Worm (Caenorhabditis elegans) whole organism, midembryonic: Measurements from ENCODE around the gene ins-34.

ENCODE experiments used
- T22C8.4 ChIP-seq: fragments of 200-800 bp; sonication (Bioruptor generic); IDR thresholded peaks from 2 replicates; pipeline ENCODE4 v1.3.6; 2022; ENCODE audit warnings: missing genetic modification characterization, missing compliant biosample characterization
- cog-1 ChIP-seq: sonication (generic microtip); optimal IDR thresholded peaks from 2 replicates; lab custom pipeline; 2016; ENCODE audit warnings: missing genetic modification characterization, missing compliant biosample characterization
- flt-1 ChIP-seq: fragments of 200-800 bp; sonication (Bioruptor generic); IDR thresholded peaks from 2 replicates; pipeline ENCODE4 v1.3.6; 2022; ENCODE audit warnings: missing genetic modification characterization, missing compliant biosample characterization
- klf-2 ChIP-seq: fragments of 200-800 bp; sonication (Bioruptor generic); conservative IDR thresholded peaks from 2 replicates; pipeline ENCODE4 v1.3.6; 2022; ENCODE audit warnings: missing genetic modification reagents, missing genetic modification characterization, missing compliant biosample characterization
- med-1 ChIP-seq: sonication (generic microtip); optimal IDR thresholded peaks from 2 replicates; lab custom pipeline; 2017; ENCODE audit warnings: missing genetic modification characterization, mild to moderate bottlenecking, missing compliant biosample characterization, antibody characterized with exemption, missing genetic modification reagents; ENCODE audit not compliant: insufficient read depth
- ref-1 ChIP-seq: fragments of 200-800 bp; sonication (Bioruptor generic); conservative IDR thresholded peaks from 2 replicates; pipeline ENCODE4 v1.3.6; 2022; ENCODE audit warnings: missing genetic modification reagents, missing genetic modification characterization, missing compliant biosample characterization
- tab-1 ChIP-seq: fragments of 200-800 bp; sonication (Bioruptor generic); IDR thresholded peaks from 2 replicates; pipeline ENCODE4 v1.3.6; 2022; ENCODE audit warnings: missing genetic modification characterization, missing compliant biosample characterization
- ztf-23 ChIP-seq: fragments of 200-800 bp; sonication (Bioruptor generic); IDR thresholded peaks from 2 replicates; pipeline ENCODE4 v1.3.6; 2022; ENCODE audit warnings: missing genetic modification reagents, missing genetic modification characterization, missing compliant biosample characterization
- ztf-29 ChIP-seq: fragments of 200-800 bp; sonication (Bioruptor generic); IDR thresholded peaks from 2 replicates; pipeline ENCODE4 v1.3.6; 2022; ENCODE audit warnings: missing genetic modification reagents, missing genetic modification characterization, missing compliant biosample characterization

Gene ins-34

DNA sequence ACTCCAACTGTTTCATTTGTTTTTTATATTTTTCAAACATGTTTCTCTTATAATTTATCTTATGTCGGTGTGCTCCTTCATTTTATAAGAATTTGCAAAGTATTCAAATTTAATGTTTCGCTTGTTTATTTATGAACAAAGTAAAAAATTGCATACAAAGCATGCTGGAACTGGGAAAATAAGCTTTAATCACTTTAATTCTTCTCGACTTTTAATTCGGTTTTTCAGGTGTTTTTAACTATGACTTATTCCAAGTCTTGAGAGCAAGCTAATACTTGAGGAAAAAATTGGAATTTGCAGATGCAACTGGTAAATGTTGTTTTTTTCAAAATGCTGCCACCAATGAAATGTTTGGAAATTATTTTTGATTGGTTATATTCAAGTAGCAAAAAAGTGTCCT, 25.4 kb downstream of the ins-34 start, which contains the start of gene srz-59:
srz-59 (plus strand) TSS at position 301 of the 400 bp plus-strand sequence.
- TF ChIP-seq tab-1 = no peak
- no peak for TF ChIP-seq ref-1 (GFP tag; lab: Robert Waterston, UW)
- no peak for TF ChIP-seq ztf-23 (GFP tag; lab: Robert Waterston, UW)
- no peak for TF ChIP-seq T22C8.4 (GFP tag; lab: Robert Waterston, UW)
- no peak for TF ChIP-seq ztf-29
- TF ChIP-seq med-1 = no peak

DNA sequence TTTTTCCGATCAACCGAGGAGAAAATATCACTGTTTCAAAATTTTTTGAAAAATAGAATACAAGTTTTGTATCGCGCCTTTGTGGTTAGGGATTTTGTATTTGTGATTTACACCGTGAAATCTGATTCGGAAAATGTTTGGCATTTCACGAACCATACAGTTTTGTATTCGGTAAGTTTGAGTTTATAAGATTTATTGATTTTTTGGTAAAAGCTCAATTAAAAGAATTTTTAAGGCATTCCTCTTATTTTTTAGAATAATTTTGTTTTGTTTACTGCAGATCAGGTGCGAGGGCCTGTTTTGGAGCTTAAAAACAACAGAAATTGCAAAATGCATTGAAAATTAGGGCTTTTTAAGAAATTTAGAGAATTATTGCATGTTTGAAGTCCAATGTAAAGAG, 27.0 kb downstream of the ins-34 start:
- TF ChIP-seq cog-1 = no peak
- no peak for TF ChIP-seq ztf-23 (GFP tag; lab: Robert Waterston, UW)
- TF ChIP-seq med-1 = no peak

DNA sequence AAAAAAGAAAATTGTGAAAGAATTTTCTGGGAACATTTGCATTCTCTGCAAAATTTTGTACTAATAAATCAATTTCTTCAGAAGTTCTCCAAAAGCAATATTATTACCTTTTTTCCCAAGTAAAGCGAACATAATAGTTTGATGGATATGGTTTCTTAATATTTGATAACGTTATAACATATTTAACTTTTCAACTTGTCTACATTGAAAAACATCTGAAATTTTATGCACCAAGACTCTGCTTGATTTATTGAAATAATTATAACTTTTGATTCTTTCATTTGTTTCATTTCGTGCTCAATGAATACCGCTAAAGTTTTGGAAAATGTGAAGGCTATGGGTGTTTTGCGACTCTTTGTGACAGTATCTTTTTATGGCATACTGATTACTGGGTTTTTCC, 30.7 kb downstream of the ins-34 start, which contains the start of gene srz-31:
srz-31 (plus strand) TSS at position 301 of the 400 bp plus-strand sequence.
- no peak for TF ChIP-seq klf-2 (GFP tag; lab: Robert Waterston, UW)
- TF ChIP-seq cog-1 = no peak
- TF ChIP-seq ztf-29 = no peak
- no peak for TF ChIP-seq flt-1 (GFP tag; lab: Robert Waterston, UW)
- no peak for TF ChIP-seq ref-1 (GFP tag; lab: Robert Waterston, UW)
- no peak for TF ChIP-seq T22C8.4 (GFP tag; lab: Robert Waterston, UW)
- no peak for TF ChIP-seq ztf-23 (GFP tag; lab: Robert Waterston, UW)
- no peak for TF ChIP-seq med-1
- no peak for TF ChIP-seq tab-1

DNA sequence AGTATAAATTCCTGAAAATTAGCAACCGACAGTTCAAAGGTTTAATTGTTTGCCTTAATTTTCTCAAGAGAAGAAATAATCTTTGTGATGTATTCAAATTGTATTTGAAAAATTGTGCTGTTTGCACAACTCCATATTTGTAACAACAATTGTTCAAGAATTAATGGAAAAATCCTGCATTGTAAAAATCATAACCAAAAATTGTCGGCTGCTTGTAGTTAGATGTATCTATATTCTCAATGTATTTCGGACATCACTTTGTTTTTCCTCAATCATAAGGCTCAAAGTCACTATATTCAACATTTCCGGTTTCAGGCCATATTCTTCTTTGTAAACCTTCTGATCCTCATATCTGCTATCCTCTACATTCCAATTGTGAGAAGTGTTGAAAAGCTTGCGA, 36.7 kb downstream of the ins-34 start:
- TF ChIP-seq tab-1 = no peak
- no peak for TF ChIP-seq cog-1

DNA sequence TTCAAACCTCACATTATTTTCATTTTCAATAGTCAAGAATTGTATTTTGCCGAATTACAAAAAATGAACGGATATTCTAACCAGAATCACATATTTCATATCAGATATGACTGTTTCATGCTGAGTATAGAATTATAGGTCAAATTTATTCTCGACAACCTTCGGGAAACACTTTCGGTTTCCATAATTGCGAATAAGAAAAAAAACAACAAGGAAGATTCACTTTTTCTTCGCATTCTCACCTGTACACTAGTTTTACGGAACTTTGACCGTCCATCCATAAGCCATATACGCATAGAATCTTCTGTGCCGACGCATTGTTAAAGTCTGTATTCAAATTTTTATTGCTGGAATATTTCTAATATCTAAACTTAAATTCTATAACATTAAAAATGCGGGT, 39.2 kb downstream of the ins-34 start, which contains the start of gene oac-37:
oac-37 (plus strand) TSS at position 301 of the 400 bp plus-strand sequence.
- TF ChIP-seq tab-1 = no peak
- TF ChIP-seq cog-1 = no peak
- no peak for TF ChIP-seq ztf-23 (GFP tag; lab: Robert Waterston, UW)
- TF ChIP-seq ztf-29 = no peak
- no peak for TF ChIP-seq ref-1 (GFP tag; lab: Robert Waterston, UW)
- TF ChIP-seq med-1 = no peak
- no peak for TF ChIP-seq T22C8.4 (GFP tag; lab: Robert Waterston, UW)
- TF ChIP-seq klf-2 (GFP tag; lab: Robert Waterston, UW) = no peak
- TF ChIP-seq flt-1 (GFP tag; lab: Robert Waterston, UW) = no peak

DNA sequence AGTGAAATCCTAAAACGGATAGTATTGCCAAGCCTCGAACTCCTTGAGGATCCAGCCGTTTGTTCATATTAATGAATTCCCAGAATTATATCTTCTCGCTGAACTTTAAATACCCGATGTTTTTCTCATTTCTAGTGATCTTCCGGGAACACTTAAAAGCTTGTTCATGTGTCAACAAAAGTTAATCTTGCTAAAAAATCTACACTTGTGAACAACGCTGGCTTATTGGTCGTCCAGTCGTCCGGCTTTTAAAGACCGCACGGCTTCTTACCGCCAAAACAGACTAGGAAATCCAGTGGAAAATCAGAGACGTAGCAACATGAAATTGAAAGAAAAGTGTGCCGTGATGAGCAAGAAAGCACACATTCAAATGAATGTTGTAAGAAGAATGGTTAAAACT, 46.9 kb downstream of the ins-34 start, which contains the start of gene oac-38:
oac-38 (minus strand) TSS at position 101 of the 400 bp plus-strand sequence.
- TF ChIP-seq med-1 (no peak), ztf-23 (GFP tag; lab: Robert Waterston, UW) (no peak), klf-2 (GFP tag; lab: Robert Waterston, UW) (no peak), flt-1 (GFP tag; lab: Robert Waterston, UW) (no peak), ztf-29 (no peak), T22C8.4 (GFP tag; lab: Robert Waterston, UW) (no peak), tab-1 (no peak), ref-1 (GFP tag; lab: Robert Waterston, UW) (no peak), cog-1 (no peak)
